Fruit fly (Drosophila melanogaster) whole organism, embryonic: Measurements from ENCODE around the gene CG7557.

Source experiments
- Abd-B ChIP-seq: fragments of 200-800 bp; sonication (Bioruptor generic); optimal IDR thresholded peaks from 2 replicates; lab custom pipeline; 2018; ENCODE audit warnings: missing biosample characterization, mild to moderate bottlenecking, missing genetic modification characterization, moderate library complexity
- CG10147 ChIP-seq: fragments of 200-800 bp; sonication (Bioruptor generic); optimal IDR thresholded peaks from 2 replicates; lab custom pipeline; 2019; ENCODE audit warnings: missing biosample characterization, mild to moderate bottlenecking, missing genetic modification characterization, moderate library complexity
- CG10209 ChIP-seq: fragments of 200-800 bp; sonication (Bioruptor generic); optimal IDR thresholded peaks from 3 replicates; lab custom pipeline; 2017; ENCODE audit warnings: missing biosample characterization, mild to moderate bottlenecking, missing genetic modification characterization, missing genetic modification reagents
- CG10565 ChIP-seq: fragments of 200-800 bp; sonication (Bioruptor generic); optimal IDR thresholded peaks from 3 replicates; lab custom pipeline; 2016; ENCODE audit warnings: missing biosample characterization, mild to moderate bottlenecking, missing genetic modification characterization
- CG12236 ChIP-seq: fragments of 200-800 bp; sonication (Bioruptor generic); optimal IDR thresholded peaks from 2 replicates; lab custom pipeline; 2016; ENCODE audit warnings: missing biosample characterization, missing genetic modification characterization
- CG12744 ChIP-seq: fragments of 200-800 bp; sonication (Bioruptor generic); optimal IDR thresholded peaks from 2 replicates; lab custom pipeline; 2016; ENCODE audit warnings: missing biosample characterization, missing genetic modification characterization
- CG13123 ChIP-seq: fragments of 200-800 bp; sonication (Bioruptor generic); optimal IDR thresholded peaks from 2 replicates; lab custom pipeline; 2016; ENCODE audit warnings: missing biosample characterization, missing genetic modification characterization
- CG15479 ChIP-seq: fragments of 200-800 bp; sonication (Bioruptor generic); optimal IDR thresholded peaks from 3 replicates; lab custom pipeline; 2019; ENCODE audit warnings: missing biosample characterization, mild to moderate bottlenecking, missing genetic modification characterization, moderate library complexity
- CG1602 ChIP-seq: fragments of 200-800 bp; sonication (Bioruptor generic); optimal IDR thresholded peaks from 3 replicates; lab custom pipeline; 2016; ENCODE audit warnings: missing biosample characterization, missing genetic modification characterization
- CG18011 ChIP-seq: fragments of 200-800 bp; sonication (Bioruptor generic); optimal IDR thresholded peaks from 2 replicates; lab custom pipeline; 2017; ENCODE audit warnings: missing biosample characterization, missing genetic modification characterization, mild to moderate bottlenecking, moderate library complexity, missing genotype
- CG18476 ChIP-seq: fragments of 200-800 bp; sonication (Bioruptor generic); optimal IDR thresholded peaks from 2 replicates; lab custom pipeline; 2016; ENCODE audit warnings: missing biosample characterization, mild to moderate bottlenecking, missing genetic modification characterization
- CG33557 ChIP-seq: fragments of 200-800 bp; sonication (Bioruptor generic); optimal IDR thresholded peaks from 2 replicates; lab custom pipeline; 2019; ENCODE audit warnings: missing biosample characterization, mild to moderate bottlenecking, missing genetic modification characterization, moderate library complexity
- CG4360 ChIP-seq: fragments of 200-800 bp; sonication (Bioruptor generic); IDR thresholded peaks from 2 replicates; pipeline ENCODE4 v1.3.6; 2022; ENCODE audit warnings: missing biosample characterization, missing genetic modification characterization
- CG5245 ChIP-seq: fragments of 200-800 bp; sonication (Bioruptor generic); optimal IDR thresholded peaks from 3 replicates; lab custom pipeline; 2016; ENCODE audit warnings: missing biosample characterization, missing genetic modification characterization
- CG6689 ChIP-seq: fragments of 200-800 bp; sonication (Bioruptor generic); IDR thresholded peaks from 2 replicates; pipeline ENCODE4 v1.3.6; 2022; ENCODE audit warnings: missing biosample characterization, missing genetic modification characterization
- CG6765 ChIP-seq: fragments of 200-800 bp; sonication (Bioruptor generic); optimal IDR thresholded peaks from 3 replicates; lab custom pipeline; 2017; ENCODE audit warnings: missing biosample characterization, mild to moderate bottlenecking, missing genetic modification characterization
- CG7357 ChIP-seq: fragments of 200-800 bp; sonication (Bioruptor generic); IDR thresholded peaks from 3 replicates; pipeline ENCODE4 v1.3.6; 2022; ENCODE audit warnings: missing biosample characterization, missing genetic modification characterization
- CG8281 ChIP-seq: fragments of 200-800 bp; sonication (Bioruptor generic); optimal IDR thresholded peaks from 2 replicates; lab custom pipeline; 2018; ENCODE audit warnings: missing biosample characterization, mild to moderate bottlenecking, missing genetic modification characterization, moderate library complexity
- Camta ChIP-seq: fragments of 200-800 bp; sonication (Bioruptor generic); optimal IDR thresholded peaks from 2 replicates; lab custom pipeline; 2016; ENCODE audit warnings: missing biosample characterization, missing genetic modification characterization
- Dek ChIP-seq: fragments of 200-800 bp; sonication (Bioruptor generic); optimal IDR thresholded peaks from 3 replicates; lab custom pipeline; 2019; ENCODE audit warnings: missing biosample characterization, mild to moderate bottlenecking, missing genetic modification characterization, moderate library complexity
- Dll ChIP-seq: fragments of 200-800 bp; sonication (Bioruptor generic); IDR thresholded peaks from 4 replicates; pipeline ENCODE4 v1.3.6; 2022; ENCODE audit warnings: missing biosample characterization, missing genetic modification characterization; ENCODE audit not compliant: partially characterized antibody
- Dp ChIP-seq: fragments of 200-800 bp; sonication (Bioruptor generic); optimal IDR thresholded peaks from 2 replicates; lab custom pipeline; 2018; ENCODE audit warnings: missing biosample characterization, mild to moderate bottlenecking, missing genetic modification characterization, moderate library complexity
- E2f1 ChIP-seq: fragments of 200-800 bp; sonication (Bioruptor generic); IDR thresholded peaks from 2 replicates; pipeline ENCODE4 v1.3.6; 2022; ENCODE audit warnings: missing biosample characterization, missing genetic modification characterization
- Fer2 ChIP-seq: fragments of 200-800 bp; sonication (Bioruptor generic); optimal IDR thresholded peaks from 2 replicates; lab custom pipeline; 2018; ENCODE audit warnings: missing biosample characterization, mild to moderate bottlenecking, missing genetic modification characterization, moderate library complexity
- H15 ChIP-seq: fragments of 200-800 bp; sonication (Bioruptor generic); IDR thresholded peaks from 3 replicates; pipeline ENCODE4 v1.3.6; 2022; ENCODE audit warnings: missing biosample characterization, missing genetic modification characterization
- Meics ChIP-seq: fragments of 200-800 bp; sonication (Bioruptor generic); optimal IDR thresholded peaks from 2 replicates; lab custom pipeline; 2017; ENCODE audit warnings: missing biosample characterization, mild to moderate bottlenecking, missing genetic modification characterization
- NC2α ChIP-seq: fragments of 200-800 bp; sonication (Bioruptor generic); optimal IDR thresholded peaks from 2 replicates; lab custom pipeline; 2016; ENCODE audit warnings: missing biosample characterization, missing genetic modification characterization
- Nf-YC ChIP-seq: fragments of 200-800 bp; optimal IDR thresholded peaks from 3 replicates; lab custom pipeline; 2019; ENCODE audit warnings: missing biosample characterization, mild to moderate bottlenecking, missing genetic modification characterization, moderate library complexity
- Optix ChIP-seq: fragments of 200-800 bp; sonication (Bioruptor generic); IDR thresholded peaks from 3 replicates; pipeline ENCODE4 v1.3.6; 2022; ENCODE audit warnings: missing biosample characterization, missing genetic modification characterization
- Scr ChIP-seq: fragments of 200-800 bp; sonication (Bioruptor generic); IDR thresholded peaks from 2 replicates; pipeline ENCODE4 v1.3.6; 2022; ENCODE audit warnings: missing biosample characterization, missing genetic modification characterization; ENCODE audit not compliant: partially characterized antibody
- ac ChIP-seq: fragments of 200-800 bp; sonication (Bioruptor generic); optimal IDR thresholded peaks from 3 replicates; lab custom pipeline; 2017; ENCODE audit warnings: missing biosample characterization, mild to moderate bottlenecking, missing genetic modification characterization
- aop ChIP-seq: fragments of 200-800 bp; sonication (Bioruptor generic); IDR thresholded peaks from 2 replicates; pipeline ENCODE4 v1.3.6; 2022; ENCODE audit warnings: missing biosample characterization, missing genetic modification characterization
- cad ChIP-seq: fragments of >200 bp; optimal IDR thresholded peaks from 2 replicates; lab custom pipeline; 2017; ENCODE audit warnings: missing biosample characterization, missing genetic modification characterization
- cato ChIP-seq: fragments of 200-800 bp; sonication (Bioruptor generic); optimal IDR thresholded peaks from 2 replicates; lab custom pipeline; 2016; ENCODE audit warnings: missing biosample characterization, missing genetic modification characterization, borderline replicate concordance
- corto ChIP-seq: fragments of 200-800 bp; sonication (Bioruptor generic); optimal IDR thresholded peaks from 2 replicates; lab custom pipeline; 2016; ENCODE audit warnings: missing biosample characterization, mild to moderate bottlenecking, missing genetic modification characterization, moderate library complexity
- eyg ChIP-seq: fragments of 200-800 bp; sonication (Bioruptor generic); optimal IDR thresholded peaks from 3 replicates; lab custom pipeline; 2016; ENCODE audit warnings: missing biosample characterization, missing genetic modification characterization
- fu2 ChIP-seq: fragments of 200-800 bp; sonication (Bioruptor generic); optimal IDR thresholded peaks from 2 replicates; lab custom pipeline; 2016; ENCODE audit warnings: missing biosample characterization, missing genetic modification characterization
- hkb ChIP-seq, 2 experiments: fragments of 200-800 bp in 1 of 2; fragments of >200 bp in 1 of 2; sonication (Bioruptor generic) in 1 of 2; IDR thresholded peaks in 1 of 2; optimal IDR thresholded peaks in 1 of 2; 2 replicates each; pipeline versions ENCODE4 v1.3.6 to Lab custom; 2017 to 2022; ENCODE audit warnings: missing biosample characterization in 1 of 2, missing genetic modification characterization in 1 of 2
- jumu ChIP-seq: fragments of 200-800 bp; sonication (Bioruptor generic); optimal IDR thresholded peaks from 3 replicates; lab custom pipeline; 2016; ENCODE audit warnings: missing biosample characterization, missing genetic modification characterization
- kah ChIP-seq: fragments of 200-800 bp; sonication (Bioruptor generic); optimal IDR thresholded peaks from 2 replicates; lab custom pipeline; 2018; ENCODE audit warnings: missing biosample characterization, mild to moderate bottlenecking, missing genetic modification characterization
- lab ChIP-seq: fragments of 200-800 bp; sonication (Bioruptor generic); optimal IDR thresholded peaks from 3 replicates; lab custom pipeline; 2017; ENCODE audit warnings: missing biosample characterization, missing genetic modification characterization, mild to moderate bottlenecking, moderate library complexity, missing genetic modification reagents
- lilli ChIP-seq: fragments of 200-800 bp; sonication (Bioruptor generic); optimal IDR thresholded peaks from 3 replicates; lab custom pipeline; 2016; ENCODE audit warnings: missing biosample characterization, missing genetic modification characterization
- mld ChIP-seq: fragments of 200-800 bp; sonication (Bioruptor generic); IDR thresholded peaks from 3 replicates; pipeline ENCODE4 v1.3.6; 2022; ENCODE audit warnings: missing biosample characterization, missing genetic modification characterization; ENCODE audit not compliant: partially characterized antibody
- org-1 ChIP-seq: fragments of 200-800 bp; sonication (Bioruptor generic); optimal IDR thresholded peaks from 2 replicates; lab custom pipeline; 2017; ENCODE audit warnings: missing biosample characterization, missing genetic modification characterization
- peb ChIP-seq: fragments of 200-800 bp; sonication (Bioruptor generic); IDR thresholded peaks from 2 replicates; pipeline ENCODE4 v1.3.6; 2022; ENCODE audit warnings: missing biosample characterization, missing genetic modification characterization
- phol ChIP-seq: fragments of 200-800 bp; sonication (Bioruptor generic); optimal IDR thresholded peaks from 3 replicates; lab custom pipeline; 2018; ENCODE audit warnings: missing biosample characterization, mild to moderate bottlenecking, missing genetic modification characterization, moderate library complexity
- sima ChIP-seq: fragments of 200-800 bp; sonication (Bioruptor generic); optimal IDR thresholded peaks from 2 replicates; lab custom pipeline; 2016; ENCODE audit warnings: missing biosample characterization, missing genetic modification characterization
- zen ChIP-seq: fragments of 200-800 bp; sonication (Bioruptor generic); optimal IDR thresholded peaks from 3 replicates; lab custom pipeline; 2018; ENCODE audit warnings: missing biosample characterization, mild to moderate bottlenecking, missing genetic modification characterization, moderate library complexity
- zf30C ChIP-seq: fragments of 200-800 bp; sonication (Bioruptor generic); optimal IDR thresholded peaks from 3 replicates; lab custom pipeline; 2018; ENCODE audit warnings: missing biosample characterization, mild to moderate bottlenecking, missing genetic modification characterization

The CG7557 gene

dm6 chr3L:11487327-11487973 is 42.5 kb downstream of the CG7557 start, which contains the start of gene chrb (continued):
- TF ChIP-seq CG7357 (GFP tag; lab: Robert Waterston, UW) (no peak), CG12744 (GFP tag; lab: Kevin White, UChicago) (no peak), sima (GFP tag; lab: Kevin White, UChicago) (no peak), CG10209 (peak; percentile 43), cato (GFP tag; lab: Kevin White, UChicago) (no peak), CG6765 (GFP tag; lab: Kevin White, UChicago) (peak; percentile 61), Abd-B (GFP tag; lab: Kevin White, UChicago) (no peak), Optix (GFP tag; lab: Robert Waterston, UW) (no peak; the same call in 2 of the 3 replicates), Meics (GFP tag; lab: Kevin White, UChicago) (peak; percentile 42), peb (GFP tag; lab: Robert Waterston, UW) (no peak), kah (peak; percentile 62), Fer2 (tag; lab: Kevin White, UChicago) (no peak), Camta (GFP tag; lab: Kevin White, UChicago) (peak; percentile 52), Dll (GFP tag; lab: Robert Waterston, UW) (0 out of 4 replicates have a peak, but pooled peaks have one; percentile 48), NC2α (GFP tag; lab: Kevin White, UChicago) (peak; percentile 77), fu2 (GFP tag; lab: Kevin White, UChicago) (no peak), org-1 (GFP tag; lab: Kevin White, UChicago) (no peak), CG13123 (GFP tag; lab: Kevin White, UChicago) (no peak), zen (no peak), cad (GFP tag; lab: Kevin White, UChicago) (peak; percentile 41), jumu (GFP tag; lab: Kevin White, UChicago) (peak; percentile 39), CG15479 (GFP tag; lab: Kevin White, UChicago) (peak; percentile 29), lab (GFP tag; lab: Kevin White, UChicago) (peak; percentile 79), lilli (GFP tag; lab: Kevin White, UChicago) (peak; percentile 69), CG8281 (no peak), eyg (GFP tag; lab: Kevin White, UChicago) (no peak), H15 (GFP tag; lab: Robert Waterston, UW) (0 out of 3 replicates have a peak, but pooled peaks have one; percentile 17), CG10147 (GFP tag; lab: Kevin White, UChicago) (peak; percentile 41), CG5245 (GFP tag; lab: Kevin White, UChicago) (peak; percentile 28), CG18476 (GFP tag; lab: Kevin White, UChicago) (no peak), corto (GFP tag; lab: Kevin White, UChicago) (no peak), Dp (GFP tag; lab: Kevin White, UChicago) (no peak), Dek (tag; lab: Kevin White, UChicago) (peak; percentile 22), aop (no peak), CG12236 (GFP tag; lab: Kevin White, UChicago) (peak; percentile 37), CG18011 (GFP tag; lab: Kevin White, UChicago) (no peak), Scr (GFP tag; lab: Robert Waterston, UW) (peak; percentile 59), E2f1 (no peak), CG10565 (GFP tag; lab: Kevin White, UChicago) (no peak), CG4360 (GFP tag; lab: Robert Waterston, UW) (peak; percentile 79), CG6689 (GFP tag; lab: Robert Waterston, UW) (no peak), hkb (optimal IDR thresholded peaks at IDR 0.05; lab: Kevin White, UChicago) (no peak), hkb (GFP tag; IDR thresholded peaks at IDR 0.05; lab: Robert Waterston, UW) (peak; percentile 73), phol (tag; lab: Kevin White, UChicago) (no peak), Nf-YC (peak; percentile 66), CG1602 (GFP tag; lab: Kevin White, UChicago) (no peak), zf30C (GFP tag; lab: Kevin White, UChicago) (peak; percentile 28), ac (GFP tag; lab: Kevin White, UChicago) (no peak), mld (GFP tag; lab: Robert Waterston, UW) (peak; percentile 72; the same call in 1 of the 3 replicates), CG33557 (GFP tag; lab: Kevin White, UChicago) (peak; percentile 54)
